Fruit fly (Drosophila melanogaster): Measurements from ENCODE around the gene Ho.

Gene Ho

dm6 chr3R:11649449-11649848, 30.1 kb upstream of the Ho start (continued):
- TF ChIP-seq tap (tag; optimal IDR thresholded peaks at IDR 0.05): peak; percentile 93
- peak; percentile 92 for TF ChIP-seq org-1 (GFP tag; optimal IDR thresholded peaks at IDR 0.05)
- TF ChIP-seq Elba2 (GFP tag; optimal IDR thresholded peaks at IDR 0.05): peak; percentile 31
- TF ChIP-seq sr (GFP tag; IDR thresholded peaks at IDR 0.05): peak; percentile 93
- peak; percentile 88 for TF ChIP-seq phol (tag; optimal IDR thresholded peaks at IDR 0.05)
- TF ChIP-seq CG32772 (GFP tag; IDR thresholded peaks at IDR 0.05): peak; percentile 95
- TF ChIP-seq CG4730 (GFP tag; IDR thresholded peaks at IDR 0.05): peak; percentile 95
- TF ChIP-seq Fer2 (tag; optimal IDR thresholded peaks at IDR 0.05): peak; percentile 96
- TF ChIP-seq luna (GFP tag; optimal IDR thresholded peaks at IDR 0.05): peak; percentile 97
- peak; percentile 95 for TF ChIP-seq da (GFP tag; optimal IDR thresholded peaks at IDR 0.05)
- TF ChIP-seq Doc2 (GFP tag; IDR thresholded peaks at IDR 0.05): peak; percentile 86
- peak; percentile 40 for TF ChIP-seq Spps (tag; optimal IDR thresholded peaks at IDR 0.05)
- TF ChIP-seq zen2 (GFP tag; IDR thresholded peaks at IDR 0.05; ENCODE audit: partially characterized antibody): no peak
- TF ChIP-seq CG1602 (GFP tag; optimal IDR thresholded peaks at IDR 0.05): peak; percentile 94
- TF ChIP-seq cwo (GFP tag; optimal IDR thresholded peaks at IDR 0.05): peak; percentile 91
- TF ChIP-seq fd64A (GFP tag; optimal IDR thresholded peaks at IDR 0.05): peak; percentile 71
- TF ChIP-seq Tbp (GFP tag; optimal IDR thresholded peaks at IDR 0.05): no peak
- TF ChIP-seq Bdp1 (GFP tag; optimal IDR thresholded peaks at IDR 0.05): peak; percentile 82
- peak; percentile 92 for TF ChIP-seq CG13775 (GFP tag; optimal IDR thresholded peaks at IDR 0.05)
- peak; percentile 88 for TF ChIP-seq jing (GFP tag; optimal IDR thresholded peaks at IDR 0.05)
- TF ChIP-seq CG18599 (GFP tag; optimal IDR thresholded peaks at IDR 0.05): peak; percentile 95
- TF ChIP-seq CG12659 (GFP tag; optimal IDR thresholded peaks at IDR 0.05): peak; percentile 97
- peak; percentile 83 for TF ChIP-seq Gsc (GFP tag; IDR thresholded peaks at IDR 0.05)
- TF ChIP-seq CG11398 (GFP tag; optimal IDR thresholded peaks at IDR 0.05): peak; percentile 95
- TF ChIP-seq sisA (GFP tag; IDR thresholded peaks at IDR 0.05): peak; percentile 98
- TF ChIP-seq CG14441 (GFP tag; IDR thresholded peaks at IDR 0.05): peak; percentile 98
- TF ChIP-seq chif (GFP tag; optimal IDR thresholded peaks at IDR 0.05): peak; percentile 95 to 96
- peak; percentile 96 for TF ChIP-seq ken (GFP tag; IDR thresholded peaks at IDR 0.05)
- TF ChIP-seq CG8388 (GFP tag; optimal IDR thresholded peaks at IDR 0.05): peak; percentile 86
- peak; percentile 94 for TF ChIP-seq toy (GFP tag; IDR thresholded peaks at IDR 0.05)
- TF ChIP-seq B-H1 (GFP tag; IDR thresholded peaks at IDR 0.05): peak; percentile 95
- peak; percentile 90 for TF ChIP-seq dm (GFP tag; optimal IDR thresholded peaks at IDR 0.05)
- TF ChIP-seq CG8924 (tag; optimal IDR thresholded peaks at IDR 0.05): peak; percentile 92
- peak; percentile 96 for TF ChIP-seq sug (tag; optimal IDR thresholded peaks at IDR 0.05)
- peak; percentile 97 for TF ChIP-seq CG7839 (tag; optimal IDR thresholded peaks at IDR 0.05)
- TF ChIP-seq Abd-B (GFP tag; optimal IDR thresholded peaks at IDR 0.05): peak; percentile 93
- TF ChIP-seq fru (optimal IDR thresholded peaks at IDR 0.05): no peak
- TF ChIP-seq CG43689 (GFP tag; IDR thresholded peaks at IDR 0.05): peak; percentile 95
- peak; percentile 97 for TF ChIP-seq Fer3 (tag; optimal IDR thresholded peaks at IDR 0.05)
- TF ChIP-seq zfh2 (GFP tag; optimal IDR thresholded peaks at IDR 0.05): peak; percentile 98
- TF ChIP-seq dysf (GFP tag; IDR thresholded peaks at IDR 0.05): peak; percentile 98
- peak; percentile 96 for TF ChIP-seq repo (GFP tag; optimal IDR thresholded peaks at IDR 0.05)
- peak; percentile 85 for TF ChIP-seq jigr1 (GFP tag; IDR thresholded peaks at IDR 0.05)
- peak; percentile 89 for TF ChIP-seq CG9727 (GFP tag; optimal IDR thresholded peaks at IDR 0.05)
- TF ChIP-seq CG16813 (GFP tag; IDR thresholded peaks at IDR 0.05; ENCODE audit: partially characterized antibody): no peak
- peak; percentile 92 for TF ChIP-seq CG8089 (GFP tag; optimal IDR thresholded peaks at IDR 0.05)
- TF ChIP-seq MTF-1 (GFP tag; optimal IDR thresholded peaks at IDR 0.05; ENCODE audit: borderline replicate concordance): peak; percentile 89
- no peak for TF ChIP-seq insv (GFP tag; optimal IDR thresholded peaks at IDR 0.05)
- peak; percentile 92 for TF ChIP-seq fd96Cb (tag; optimal IDR thresholded peaks at IDR 0.05)
- TF ChIP-seq croc (GFP tag; conservative IDR thresholded peaks at IDR 0.05): peak; percentile 82
- peak; percentile 83 for TF ChIP-seq D19A (tag; optimal IDR thresholded peaks at IDR 0.05)
- TF ChIP-seq CG6791 (GFP tag; IDR thresholded peaks at IDR 0.05; ENCODE audit: partially characterized antibody): no peak
